Worm (Caenorhabditis elegans): Measurements from ENCODE around the gene srh-170.

Gene srh-170

ce11 chrV:15392064-15392463 lies 3.4 kb upstream of the srh-170 start:
- TF ChIP-seq unc-62 (GFP tag; optimal IDR thresholded peaks at IDR 0.05) (no peak), egl-13 (tag; optimal IDR thresholded peaks at IDR 0.05) (no peak), aha-1 (tag; optimal IDR thresholded peaks at IDR 0.05) (no peak), C16A3.4 (tag; optimal IDR thresholded peaks at IDR 0.05) (no peak), mab-9 (GFP tag; IDR thresholded peaks at IDR 0.05) (no peak), vab-15 (tag; optimal IDR thresholded peaks at IDR 0.05) (no peak), nhr-85 (tag) (no peak), mdl-1 (tag; optimal IDR thresholded peaks at IDR 0.05) (no peak), rnt-1 (tag; optimal IDR thresholded peaks at IDR 0.05) (no peak), aly-2 (tag; optimal IDR thresholded peaks at IDR 0.05) (no peak), mef-2 (tag; optimal IDR thresholded peaks at IDR 0.05) (no peak), nhr-90 (tag; optimal IDR thresholded peaks at IDR 0.05; ENCODE audit: poor library complexity) (no peak), nhr-71 (tag; optimal IDR thresholded peaks at IDR 0.05) (no peak), grh-1 (GFP tag; IDR thresholded peaks at IDR 0.05) (no peak), hlh-17 (GFP tag; optimal IDR thresholded peaks at IDR 0.05; ENCODE audit: borderline replicate concordance) (no peak), C04F5.9 (tag; optimal IDR thresholded peaks at IDR 0.05) (no peak), sptf-1 (tag; optimal IDR thresholded peaks at IDR 0.05) (no peak), fkh-4 (tag; optimal IDR thresholded peaks at IDR 0.05; ENCODE audit: borderline replicate concordance) (no peak), pax-3 (tag; optimal IDR thresholded peaks at IDR 0.05) (no peak)

ce11 chrV:15384733-15385132 lies 3.9 kb downstream of the srh-170 start, which contains the start of gene str-102:
TSS of gene str-102 (plus strand) at chrV:15385033.
- TF ChIP-seq snpc-4 (tag; optimal IDR thresholded peaks at IDR 0.05) = no peak
- peak; percentile 72 for TF ChIP-seq ceh-8 (GFP tag; optimal IDR thresholded peaks at IDR 0.05)

- TF ChIP-seq ceh-82 (tag; optimal IDR thresholded peaks at IDR 0.05) (no peak), efl-3 (GFP tag; optimal IDR thresholded peaks at IDR 0.05) (no peak), lin-39 (tag; optimal IDR thresholded peaks at IDR 0.05) (no peak), hpl-2 (GFP tag; optimal IDR thresholded peaks at IDR 0.05) (no peak), ets-5 (GFP tag; IDR thresholded peaks at IDR 0.05) (no peak), unc-62 (GFP tag; optimal IDR thresholded peaks at IDR 0.05) (no peak), ceh-8 (GFP tag; optimal IDR thresholded peaks at IDR 0.05) (no peak), mep-1 (tag; optimal IDR thresholded peaks at IDR 0.05) (no peak), nhr-76 (tag; optimal IDR thresholded peaks at IDR 0.05) (no peak), mab-9 (GFP tag; IDR thresholded peaks at IDR 0.05) (no peak)
Measured at ce11 chrV:15383739-15384138, 4.9 kb downstream of the srh-170 start, which contains the start of gene str-88. TSS of gene str-88 (minus strand) at chrV:15383839.

- no peak for TF ChIP-seq efl-1 (optimal IDR thresholded peaks at IDR 0.05)
- peak in 1 of 2 experiments; percentile 29 for TF ChIP-seq efl-1 (GFP tag; optimal IDR thresholded peaks at IDR 0.05 in 1 of 2)
- peak; percentile 54 for TF ChIP-seq nhr-20 (tag; optimal IDR thresholded peaks at IDR 0.05)
- no peak for TF ChIP-seq ces-1 (GFP tag; optimal IDR thresholded peaks at IDR 0.05)
Measured at ce11 chrV:15380857-15381256, 7.8 kb downstream of the srh-170 start, which contains the start of gene dhs-23. TSS of gene dhs-23 (plus strand) at chrV:15381219.

ce11 chrV:15379817-15380216 lies 8.9 kb downstream of the srh-170 start, which contains the start of gene srh-251:
TSS of gene srh-251 (minus strand) at chrV:15379917.
- TF ChIP-seq efl-1 (optimal IDR thresholded peaks at IDR 0.05) (no peak), efl-1 (GFP tag; optimal IDR thresholded peaks at IDR 0.05 in 1 of 2) (no peak), ceh-8 (GFP tag; optimal IDR thresholded peaks at IDR 0.05) (no peak), nhr-28 (tag; optimal IDR thresholded peaks at IDR 0.05) (no peak), nhr-20 (tag; optimal IDR thresholded peaks at IDR 0.05) (no peak), nhr-77 (tag; optimal IDR thresholded peaks at IDR 0.05) (no peak), skn-1 (tag; optimal IDR thresholded peaks at IDR 0.05) (no peak), mep-1 (tag; optimal IDR thresholded peaks at IDR 0.05) (no peak), lin-14 (GFP tag; optimal IDR thresholded peaks at IDR 0.05) (no peak), nhr-71 (tag; optimal IDR thresholded peaks at IDR 0.05) (no peak), mab-9 (GFP tag; IDR thresholded peaks at IDR 0.05) (no peak), jun-1 (tag; optimal IDR thresholded peaks at IDR 0.05) (no peak), mdl-1 (tag; optimal IDR thresholded peaks at IDR 0.05) (no peak)

Measured in whole organism, L1 larva.